Worm (Caenorhabditis elegans) whole organism, early embryonic: Measurements from ENCODE around the gene pqn-53.

Experiments used
- B0310.2 ChIP-seq: sonication (generic microtip); optimal IDR thresholded peaks from 2 replicates; lab custom pipeline; 2016; ENCODE audit warnings: mild to moderate bottlenecking, missing genetic modification characterization, missing compliant biosample characterization
- F13C5.2 ChIP-seq: sonication (generic microtip); optimal IDR thresholded peaks from 2 replicates; lab custom pipeline; 2017; ENCODE audit warnings: mild to moderate bottlenecking, missing genetic modification characterization, inconsistent platforms, missing compliant biosample characterization
- aly-1 ChIP-seq: sonication (generic microtip); optimal IDR thresholded peaks from 2 replicates; lab custom pipeline; 2016; ENCODE audit warnings: missing genetic modification characterization, missing compliant biosample characterization
- ama-1 ChIP-seq: fragments of 150-350 bp; optimal IDR thresholded peaks from 2 replicates; lab custom pipeline; 2014
- ceh-13 ChIP-seq: fragments of 200-800 bp; sonication (Bioruptor generic); optimal IDR thresholded peaks from 2 replicates; lab custom pipeline; 2018; ENCODE audit warnings: mild to moderate bottlenecking, missing genetic modification characterization, missing compliant biosample characterization
- ceh-36 ChIP-seq: sonication (generic microtip); optimal IDR thresholded peaks from 2 replicates; lab custom pipeline; 2016; ENCODE audit warnings: missing genetic modification characterization, inconsistent platforms, missing compliant biosample characterization
- ets-7 ChIP-seq: sonication (generic microtip); optimal IDR thresholded peaks from 2 replicates; lab custom pipeline; 2016; ENCODE audit warnings: missing genotype, missing genetic modification characterization, missing compliant biosample characterization
- flt-1 ChIP-seq: fragments of 200-800 bp; sonication (Bioruptor generic); IDR thresholded peaks from 2 replicates; pipeline ENCODE4 v1.3.6; 2022; ENCODE audit warnings: missing genetic modification characterization, missing compliant biosample characterization
- hmbx-1 ChIP-seq: sonication (generic microtip); optimal IDR thresholded peaks from 2 replicates; lab custom pipeline; 2016; ENCODE audit warnings: mild to moderate bottlenecking, missing genetic modification characterization, missing compliant biosample characterization
- hmg-4 ChIP-seq: fragments of 200-800 bp; sonication (Bioruptor generic); optimal IDR thresholded peaks from 2 replicates; lab custom pipeline; 2018; ENCODE audit warnings: mild to moderate bottlenecking, missing genetic modification characterization, missing compliant biosample characterization
- hnd-1 ChIP-seq: sonication (generic microtip); optimal IDR thresholded peaks from 2 replicates; lab custom pipeline; 2016; ENCODE audit warnings: missing genetic modification characterization, missing compliant biosample characterization
- pes-1 ChIP-seq: fragments of 200-800 bp; sonication (Bioruptor generic); IDR thresholded peaks from 2 replicates; pipeline ENCODE4 v1.3.6; 2022; ENCODE audit warnings: missing genetic modification reagents, missing genetic modification characterization, missing compliant biosample characterization
- scrt-1 ChIP-seq: fragments of 200-800 bp; sonication (Bioruptor generic); IDR thresholded peaks from 2 replicates; pipeline ENCODE4 v1.3.6; 2022; ENCODE audit warnings: missing genetic modification characterization, missing compliant biosample characterization
- sea-1 ChIP-seq: fragments of 200-800 bp; sonication (Bioruptor generic); conservative IDR thresholded peaks from 2 replicates; pipeline ENCODE4 v1.3.6; 2022; ENCODE audit warnings: missing genetic modification characterization, missing compliant biosample characterization
- tbx-11 ChIP-seq: fragments of 200-800 bp; sonication (Bioruptor generic); IDR thresholded peaks from 2 replicates; pipeline ENCODE4 v1.3.6; 2022; ENCODE audit warnings: missing genetic modification characterization, missing compliant biosample characterization
- tbx-37 ChIP-seq: fragments of 200-800 bp; sonication (Bioruptor generic); conservative IDR thresholded peaks from 2 replicates; pipeline ENCODE4 v1.3.6; 2022; ENCODE audit warnings: missing genetic modification reagents, missing genetic modification characterization, missing compliant biosample characterization
- tra-4 ChIP-seq: sonication (generic microtip); optimal IDR thresholded peaks from 2 replicates; lab custom pipeline; 2017; ENCODE audit warnings: missing genetic modification characterization, missing compliant biosample characterization

Gene pqn-53

DNA sequence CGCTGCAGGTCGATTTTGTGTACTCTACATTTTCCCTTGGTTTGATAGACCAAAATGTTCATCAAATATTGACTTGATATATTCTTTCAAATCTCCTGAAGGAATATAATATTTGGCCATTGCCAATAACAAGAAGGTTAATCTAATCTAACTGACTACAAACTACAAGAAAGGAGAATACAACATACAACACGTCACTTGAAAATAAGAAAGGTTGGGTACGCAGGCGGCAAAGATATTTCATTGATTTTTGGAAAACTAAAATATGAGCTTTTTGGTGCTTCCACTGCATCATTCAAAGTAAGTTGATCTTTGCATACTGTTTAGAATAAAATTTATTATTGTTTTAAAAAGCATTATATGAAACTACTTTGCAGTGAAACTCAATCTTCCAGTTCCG, 32.9 kb upstream of the pqn-53 start, which contains the start of gene nhr-209:
Gene nhr-209, plus strand, starts transcription at position 27 of the 400 bp plus-strand sequence.
- TF ChIP-seq pes-1 (GFP tag; lab: Robert Waterston, UW) (no peak), tra-4 (tag; lab: Kevin White, UChicago) (no peak), ceh-13 (no peak), ceh-36 (tag; lab: Kevin White, UChicago) (no peak), tbx-37 (GFP tag; lab: Robert Waterston, UW) (no peak), scrt-1 (no peak), hmg-4 (GFP tag; lab: Kevin White, UChicago) (no peak), ets-7 (no peak), B0310.2 (tag; lab: Kevin White, UChicago) (no peak), aly-1 (tag; lab: Kevin White, UChicago) (no peak)

DNA sequence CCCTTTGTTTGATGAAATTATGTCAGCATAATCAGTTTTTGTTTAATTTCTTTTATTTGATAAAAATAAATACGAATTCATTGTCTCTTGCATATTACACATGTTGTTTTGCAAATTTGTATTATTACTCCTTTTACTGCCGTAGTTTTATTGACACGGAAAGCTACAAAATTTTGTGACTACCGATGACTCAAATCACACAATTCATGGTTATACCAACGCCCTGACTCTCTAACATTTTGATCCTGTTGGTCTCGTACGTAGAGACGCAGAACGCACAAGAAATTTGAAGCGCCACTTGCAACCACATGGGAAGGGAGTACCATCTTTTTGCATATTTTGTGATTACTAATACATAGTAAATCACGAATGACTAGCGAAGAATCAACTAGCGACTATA, 30.7 kb upstream of the pqn-53 start, which contains the start of gene nhr-207:
Gene nhr-207, plus strand, starts transcription at position 282 of the 400 bp plus-strand sequence.
- TF ChIP-seq scrt-1 (no peak), B0310.2 (tag; lab: Kevin White, UChicago) (no peak), ama-1 (no peak)

DNA sequence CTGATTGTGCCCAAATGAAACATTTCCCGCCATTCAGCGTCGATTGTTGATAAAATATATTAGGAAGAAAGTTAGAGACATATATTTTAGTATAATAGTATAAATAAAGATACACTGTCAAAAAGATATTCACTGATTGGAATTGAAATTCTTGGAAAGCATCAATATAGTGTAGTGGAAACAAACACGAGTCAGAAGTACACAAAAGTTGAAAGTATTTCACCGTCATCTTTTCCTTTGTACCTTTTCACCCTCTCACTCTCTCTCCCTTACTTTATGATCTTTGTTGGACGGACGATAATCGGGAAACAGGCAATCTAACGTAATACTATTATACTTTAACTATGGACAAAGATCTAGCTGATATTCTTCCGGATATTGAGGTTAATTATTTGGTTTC, 28.8 kb upstream of the pqn-53 start, which contains the start of gene nhr-208:
Gene nhr-208, plus strand, starts transcription at position 288 of the 400 bp plus-strand sequence.
- TF ChIP-seq hmbx-1 (tag; lab: Kevin White, UChicago) (no peak), F13C5.2 (tag; lab: Kevin White, UChicago) (no peak), ceh-13 (no peak), ama-1 (no peak), hmg-4 (GFP tag; lab: Kevin White, UChicago) (no peak), tra-4 (tag; lab: Kevin White, UChicago) (no peak), pes-1 (GFP tag; lab: Robert Waterston, UW) (no peak), aly-1 (tag; lab: Kevin White, UChicago) (no peak), B0310.2 (tag; lab: Kevin White, UChicago) (no peak), ceh-36 (tag; lab: Kevin White, UChicago) (no peak), scrt-1 (no peak), hnd-1 (tag; lab: Kevin White, UChicago) (no peak)

DNA sequence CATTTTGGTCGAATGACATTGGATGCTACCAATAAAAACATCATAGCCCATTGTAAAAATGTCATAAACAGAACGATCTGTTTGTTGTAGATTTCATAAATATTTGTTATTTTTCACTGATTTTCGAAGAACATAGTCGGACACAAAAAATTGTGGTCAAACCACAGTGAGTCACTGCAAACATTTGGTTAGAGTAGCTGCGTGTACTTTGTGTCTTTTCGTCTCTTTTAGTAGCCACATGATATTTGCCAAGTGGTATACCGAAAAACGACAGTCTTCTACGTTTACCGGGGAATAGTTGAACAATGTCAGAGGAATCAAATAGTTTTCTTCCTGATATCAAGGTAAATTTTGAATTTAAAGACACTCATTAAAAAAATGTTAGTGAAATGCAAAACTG, 26.6 kb upstream of the pqn-53 start, which contains the start of gene nhr-206:
Gene nhr-206, plus strand, starts transcription at position 248 of the 400 bp plus-strand sequence.
- TF ChIP-seq B0310.2 (tag; lab: Kevin White, UChicago), result no peak
- TF ChIP-seq hmg-4 (GFP tag; lab: Kevin White, UChicago), result no peak
- no peak for TF ChIP-seq tra-4 (tag; lab: Kevin White, UChicago)
- no peak for TF ChIP-seq hnd-1 (tag; lab: Kevin White, UChicago)
- no peak for TF ChIP-seq ceh-13
- no peak for TF ChIP-seq F13C5.2 (tag; lab: Kevin White, UChicago)
- no peak for TF ChIP-seq tbx-11 (GFP tag; lab: Robert Waterston, UW)
- TF ChIP-seq tbx-37 (GFP tag; lab: Robert Waterston, UW), result no peak
- TF ChIP-seq ama-1, result no peak
- TF ChIP-seq ceh-36 (tag; lab: Kevin White, UChicago), result no peak

DNA sequence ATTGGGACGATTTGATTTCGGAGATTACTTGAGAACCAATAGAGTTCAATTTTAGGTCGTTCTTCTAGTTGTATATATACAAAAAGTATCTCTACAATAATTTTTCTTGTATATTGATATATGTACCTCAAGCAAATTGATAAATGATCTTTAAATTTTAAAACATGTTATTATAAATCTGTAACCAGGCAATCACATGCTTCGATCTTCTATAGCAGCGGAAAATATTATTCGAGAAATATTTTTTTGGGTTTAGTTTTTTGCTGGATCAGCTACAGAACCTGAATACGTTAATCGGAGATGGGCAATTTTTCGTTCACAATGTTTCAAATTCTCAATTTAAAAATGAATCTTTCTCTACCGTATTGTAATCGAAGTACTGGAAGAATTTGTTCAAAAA, 23.6 kb upstream of the pqn-53 start, which contains the start of gene R07B7.12:
Gene R07B7.12, plus strand, starts transcription at position 301 of the 400 bp plus-strand sequence.
- no peak for TF ChIP-seq ceh-13
- TF ChIP-seq scrt-1, result no peak
- no peak for TF ChIP-seq F13C5.2 (tag; lab: Kevin White, UChicago)
- no peak for TF ChIP-seq tbx-11 (GFP tag; lab: Robert Waterston, UW)
- TF ChIP-seq aly-1 (tag; lab: Kevin White, UChicago), result no peak
- no peak for TF ChIP-seq flt-1 (GFP tag; lab: Robert Waterston, UW)
- no peak for TF ChIP-seq pes-1 (GFP tag; lab: Robert Waterston, UW)
- TF ChIP-seq ets-7, result no peak
- no peak for TF ChIP-seq ama-1
- TF ChIP-seq hnd-1 (tag; lab: Kevin White, UChicago), result no peak

DNA sequence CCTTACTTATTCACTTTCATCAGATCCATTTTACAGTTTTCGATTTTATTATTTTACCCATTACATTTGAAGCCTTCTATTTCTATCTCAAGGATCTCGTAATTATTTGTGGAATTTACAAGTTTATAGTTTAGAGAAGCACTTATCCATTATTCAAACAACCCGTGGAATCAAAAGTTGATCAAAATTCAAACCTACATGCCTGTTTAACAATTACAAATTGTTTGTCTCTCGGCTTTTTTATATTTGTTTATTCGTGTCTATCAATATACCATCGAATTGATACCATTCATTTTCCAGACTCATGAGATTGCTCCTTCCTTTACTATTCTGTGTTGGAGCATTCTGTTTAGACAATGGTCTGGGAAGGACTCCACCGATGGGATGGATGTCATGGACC, 21.7 kb upstream of the pqn-53 start, which contains the start of gene gana-1:
Gene gana-1, plus strand, starts transcription at position 301 of the 400 bp plus-strand sequence.
- TF ChIP-seq B0310.2 (tag; lab: Kevin White, UChicago) (no peak), tbx-37 (GFP tag; lab: Robert Waterston, UW) (no peak), tra-4 (tag; lab: Kevin White, UChicago) (no peak), aly-1 (tag; lab: Kevin White, UChicago) (no peak), ets-7 (no peak), F13C5.2 (tag; lab: Kevin White, UChicago) (no peak), ceh-36 (tag; lab: Kevin White, UChicago) (no peak), hnd-1 (tag; lab: Kevin White, UChicago) (no peak), sea-1 (no peak), hmg-4 (GFP tag; lab: Kevin White, UChicago) (no peak), tbx-11 (GFP tag; lab: Robert Waterston, UW) (no peak)

DNA sequence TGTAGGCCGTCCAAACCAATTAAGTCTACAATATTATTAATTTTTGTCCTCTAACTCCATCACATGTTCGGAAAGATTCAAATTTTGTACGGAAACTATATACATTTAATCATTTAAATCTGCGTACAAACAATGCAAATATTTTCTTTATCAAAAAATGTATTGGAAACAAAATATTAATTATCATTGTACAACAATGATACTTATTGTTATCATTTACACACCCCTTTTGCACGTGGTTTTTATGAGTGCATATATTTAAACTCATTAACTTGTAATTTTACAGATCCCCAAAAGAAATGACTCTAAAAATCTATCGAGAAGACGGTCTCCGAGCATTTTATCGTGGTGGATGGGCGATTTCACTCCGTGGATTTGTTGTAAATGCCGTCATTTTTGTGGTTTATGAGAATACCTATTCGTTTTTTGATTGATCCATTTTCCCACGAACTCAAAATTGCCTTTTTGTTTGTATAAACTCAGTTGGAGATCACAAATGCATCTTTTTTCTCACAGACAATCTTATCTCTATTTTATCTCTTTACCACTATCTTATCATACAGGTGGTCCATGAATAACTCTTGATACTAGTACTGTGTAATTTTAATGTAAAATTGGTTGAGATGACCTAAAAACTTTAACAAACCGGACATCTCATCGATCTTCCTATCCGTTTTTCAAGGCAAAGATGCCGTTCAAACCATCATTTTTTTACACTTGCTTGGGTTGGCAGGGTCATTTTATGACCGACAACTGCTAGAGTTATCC, 20.9 kb upstream of the pqn-53 start:
- TF ChIP-seq ceh-36 (tag; lab: Kevin White, UChicago) (no peak), tbx-11 (GFP tag; lab: Robert Waterston, UW) (no peak), tbx-37 (GFP tag; lab: Robert Waterston, UW) (no peak), aly-1 (tag; lab: Kevin White, UChicago) (no peak), tra-4 (tag; lab: Kevin White, UChicago) (no peak), ceh-13 (no peak), hmg-4 (GFP tag; lab: Kevin White, UChicago) (no peak), pes-1 (GFP tag; lab: Robert Waterston, UW) (no peak), ama-1 (no peak), ets-7 (no peak), sea-1 (no peak), scrt-1 (no peak), hnd-1 (tag; lab: Kevin White, UChicago) (no peak), B0310.2 (tag; lab: Kevin White, UChicago) (no peak), flt-1 (GFP tag; lab: Robert Waterston, UW) (no peak), F13C5.2 (tag; lab: Kevin White, UChicago) (no peak)
